Fruit fly (Drosophila melanogaster): ENCODE results near the gene Brd7-9.

The Brd7-9 gene

dm6 chr2L:7799804-7800433 is 17.3 kb downstream of the Brd7-9 start, which contains the start of the genes Herp and r2d2 (continued):
- no peak for TF ChIP-seq fd85E (GFP tag; optimal IDR thresholded peaks at IDR 0.05)
- TF ChIP-seq Smox (GFP tag; optimal IDR thresholded peaks at IDR 0.05), result no peak
- TF ChIP-seq CG3919 (GFP tag; optimal IDR thresholded peaks at IDR 0.05), result peak; percentile 87
- peak; percentile 77 for TF ChIP-seq dsx (GFP tag; optimal IDR thresholded peaks at IDR 0.05; ENCODE audit: poor library complexity, severe bottlenecking)
- TF ChIP-seq OdsH (GFP tag; optimal IDR thresholded peaks at IDR 0.05), result peak; percentile 89
- peak; percentile 90 for TF ChIP-seq Hr4 (GFP tag; optimal IDR thresholded peaks at IDR 0.05)
- TF ChIP-seq Ets96B (tag; optimal IDR thresholded peaks at IDR 0.05), result peak; percentile 86
- peak; percentile 92 for TF ChIP-seq lz (GFP tag; optimal IDR thresholded peaks at IDR 0.05)
- TF ChIP-seq CG9139 (GFP tag; optimal IDR thresholded peaks at IDR 0.05), result peak; percentile 77
- TF ChIP-seq net (GFP tag; optimal IDR thresholded peaks at IDR 0.05), result peak; percentile 77
- peak; percentile 77 for TF ChIP-seq CG8632 (GFP tag; optimal IDR thresholded peaks at IDR 0.05)
- peak; percentile 84 for TF ChIP-seq CG32006 (GFP tag; optimal IDR thresholded peaks at IDR 0.05)
- TF ChIP-seq Eip78C (GFP tag), result peak; percentile 92
- TF ChIP-seq CG11902 (GFP tag; optimal IDR thresholded peaks at IDR 0.05), result peak; percentile 85
- peak; percentile 65 for TF ChIP-seq spab (GFP tag; optimal IDR thresholded peaks at IDR 0.05)
- peak; percentile 83 for TF ChIP-seq CG6808 (GFP tag; optimal IDR thresholded peaks at IDR 0.05)
- TF ChIP-seq Eip93F (GFP tag; optimal IDR thresholded peaks at IDR 0.05), result no peak
- TF ChIP-seq CG16779 (tag; optimal IDR thresholded peaks at IDR 0.05), result peak; percentile 81
- TF ChIP-seq svp (GFP tag), result peak; percentile 99
- TF ChIP-seq CG10631 (GFP tag; optimal IDR thresholded peaks at IDR 0.05), result peak; percentile 88
- TF ChIP-seq cyc (GFP tag; optimal IDR thresholded peaks at IDR 0.05), result peak; percentile 86
- TF ChIP-seq CG34406 (GFP tag; optimal IDR thresholded peaks at IDR 0.05), result peak; percentile 71
- peak; percentile 77 for TF ChIP-seq fd59A (GFP tag; optimal IDR thresholded peaks at IDR 0.05)
- no peak for TF ChIP-seq CG6276 (GFP tag; optimal IDR thresholded peaks at IDR 0.05)
- TF ChIP-seq CG10669 (GFP tag; optimal IDR thresholded peaks at IDR 0.05), result peak; percentile 86
- TF ChIP-seq fkh (GFP tag; optimal IDR thresholded peaks at IDR 0.05), result peak; percentile 72
- peak; percentile 81 for TF ChIP-seq Sox102F (GFP tag; optimal IDR thresholded peaks at IDR 0.05)
- peak; percentile 84 for TF ChIP-seq CG11294 (GFP tag; IDR thresholded peaks at IDR 0.05)
- no peak for TF ChIP-seq Hr38 (GFP tag; optimal IDR thresholded peaks at IDR 0.05)
- peak; percentile 87 for TF ChIP-seq Eip75B (GFP tag; optimal IDR thresholded peaks at IDR 0.05)
- TF ChIP-seq Lpt (GFP tag; optimal IDR thresholded peaks at IDR 0.05), result peak; percentile 77
- TF ChIP-seq CG6854 (GFP tag; optimal IDR thresholded peaks at IDR 0.05), result peak; percentile 82
- peak; percentile 76; the same call in 1 of the 2 replicates for TF ChIP-seq CG15336 (GFP tag; IDR thresholded peaks at IDR 0.05)
- peak; percentile 79 for TF ChIP-seq CG1621 (tag; optimal IDR thresholded peaks at IDR 0.05)
- peak; percentile 69 to 83 for TF ChIP-seq salr (GFP tag; optimal IDR thresholded peaks at IDR 0.05)
- peak; percentile 88 for TF ChIP-seq achi (GFP tag; optimal IDR thresholded peaks at IDR 0.05)
- TF ChIP-seq pdm3 (GFP tag; optimal IDR thresholded peaks at IDR 0.05), result peak; percentile 86
- peak; percentile 70 for TF ChIP-seq vri (GFP tag; optimal IDR thresholded peaks at IDR 0.05)
- peak; percentile 73 for TF ChIP-seq Blimp-1 (GFP tag; optimal IDR thresholded peaks at IDR 0.05)
- peak; percentile 86 for TF ChIP-seq Gug (GFP tag; IDR thresholded peaks at IDR 0.05)

- TF ChIP-seq Sox15 (GFP tag; optimal IDR thresholded peaks at IDR 0.05), result no peak
- no peak for TF ChIP-seq OdsH (GFP tag; optimal IDR thresholded peaks at IDR 0.05)
- no peak for TF ChIP-seq CG34406 (GFP tag; optimal IDR thresholded peaks at IDR 0.05)
- TF ChIP-seq CG8119 (GFP tag; IDR thresholded peaks at IDR 0.05), result no peak
- no peak for TF ChIP-seq Hr39 (GFP tag; optimal IDR thresholded peaks at IDR 0.05)
- TF ChIP-seq svp (GFP tag), result no peak
- no peak for TF ChIP-seq Eip78C (GFP tag)
- TF ChIP-seq CG15336 (GFP tag; IDR thresholded peaks at IDR 0.05), result no peak
- no peak for TF ChIP-seq Hr38 (GFP tag; optimal IDR thresholded peaks at IDR 0.05)
- no peak for TF ChIP-seq Hr4 (GFP tag; optimal IDR thresholded peaks at IDR 0.05)
- no peak for TF ChIP-seq fd85E (GFP tag; optimal IDR thresholded peaks at IDR 0.05)
- no peak for TF ChIP-seq Sox14 (GFP tag; optimal IDR thresholded peaks at IDR 0.05)
- no peak for TF ChIP-seq Eip93F (GFP tag; optimal IDR thresholded peaks at IDR 0.05)
- TF ChIP-seq vri (GFP tag; optimal IDR thresholded peaks at IDR 0.05), result no peak
- no peak for TF ChIP-seq eg (GFP tag; IDR thresholded peaks at IDR 0.05)
- TF ChIP-seq net (GFP tag; optimal IDR thresholded peaks at IDR 0.05), result no peak
Measured at dm6 chr2L:7807563-7807962, 24.9 kb downstream of the Brd7-9 start.

Measured in whole organism, prepupa.